Worm (Caenorhabditis elegans): ENCODE results near the gene clec-262.
"Not testable (repeated sequence)": the region's sequence is repeated elsewhere in the genome, so short reads cannot be mapped to it uniquely, and the experiment has no call there.

Gene clec-262

DNA sequence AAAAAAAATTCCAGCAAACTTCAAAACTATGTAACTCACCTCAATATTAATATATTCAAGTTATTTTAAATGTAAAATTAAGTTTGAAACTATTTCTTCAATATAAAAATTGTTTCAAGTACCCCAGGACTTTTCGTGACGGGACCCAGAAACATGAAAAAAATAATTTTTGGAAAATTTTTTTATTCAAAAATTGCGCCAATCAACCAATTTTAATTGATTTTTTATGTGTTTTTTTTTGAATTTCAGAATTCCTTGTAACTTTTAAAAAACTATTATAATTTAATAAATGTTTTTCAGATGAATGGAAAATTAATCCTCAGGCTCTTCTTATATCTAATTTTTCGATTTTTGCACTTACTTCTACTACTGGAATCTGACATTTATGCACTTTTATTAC, 14.0 kb upstream of the clec-262 start, which contains the start of gene ZC15.5:
Gene ZC15.5, plus strand, starts transcription at position 301 of the 400 bp plus-strand sequence.
- TF ChIP-seq flt-1 (GFP tag; IDR thresholded peaks at IDR 0.05) = no peak

ce11 chrV:20303288-20303687, 8.3 kb upstream of the clec-262 start, which contains the start of gene ZC15.3:
Gene ZC15.3 (plus strand): TSS chrV:20303588.
- not testable (repeated sequence) for TF ChIP-seq med-1 (GFP tag; optimal IDR thresholded peaks at IDR 0.05; ENCODE audit: insufficient read depth); cog-1 (tag; optimal IDR thresholded peaks at IDR 0.05); ztf-29 (GFP tag; IDR thresholded peaks at IDR 0.05)

- TF ChIP-seq tab-1 (GFP tag; IDR thresholded peaks at IDR 0.05) = no peak
- TF ChIP-seq T22C8.4 (GFP tag; IDR thresholded peaks at IDR 0.05) = no peak
- TF ChIP-seq klf-2 (GFP tag; conservative IDR thresholded peaks at IDR 0.05) = no peak
- TF ChIP-seq cog-1 (tag; optimal IDR thresholded peaks at IDR 0.05) = no peak
- no peak for TF ChIP-seq flt-1 (GFP tag; IDR thresholded peaks at IDR 0.05)
- no peak for TF ChIP-seq med-1 (GFP tag; optimal IDR thresholded peaks at IDR 0.05; ENCODE audit: insufficient read depth)
- no peak for TF ChIP-seq ref-1 (GFP tag; conservative IDR thresholded peaks at IDR 0.05)
- no peak for TF ChIP-seq ztf-29 (GFP tag; IDR thresholded peaks at IDR 0.05)
- TF ChIP-seq ztf-23 (GFP tag; IDR thresholded peaks at IDR 0.05) = no peak
These were observed 5.8 kb upstream of the clec-262 start, which contains the start of gene ZC15.1 for ce11 chrV:20305803-20306202. Gene ZC15.1 (plus strand): TSS chrV:20306103.

DNA sequence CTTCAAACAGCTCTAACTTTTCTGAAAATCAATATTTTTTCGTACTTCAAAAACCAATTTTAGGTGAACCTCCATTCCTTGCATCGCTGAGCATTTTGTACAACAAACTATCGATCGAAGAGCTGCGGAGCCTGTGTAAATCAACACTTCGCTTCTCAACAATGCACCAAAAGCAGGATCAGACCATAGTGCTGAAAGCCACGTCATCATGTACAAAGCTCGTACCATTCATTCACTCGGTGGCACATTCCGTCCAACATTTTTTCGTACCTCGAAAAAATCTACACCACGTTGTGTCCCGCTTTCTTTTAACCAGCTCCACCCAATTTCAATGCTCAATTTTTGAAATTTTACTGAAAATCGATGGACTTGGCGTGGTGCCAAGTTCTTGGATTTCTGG, 1.0 kb upstream of the clec-262 start, which contains the start of gene ZC15.10:
Gene ZC15.10, plus strand, starts transcription at position 162 of the 400 bp plus-strand sequence.
- TF ChIP-seq ref-1 (GFP tag; conservative IDR thresholded peaks at IDR 0.05) = no peak
- TF ChIP-seq cog-1 (tag; optimal IDR thresholded peaks at IDR 0.05) = no peak
- TF ChIP-seq flt-1 (GFP tag; IDR thresholded peaks at IDR 0.05) = no peak
- no peak for TF ChIP-seq T22C8.4 (GFP tag; IDR thresholded peaks at IDR 0.05)
- TF ChIP-seq tab-1 (GFP tag; IDR thresholded peaks at IDR 0.05) = no peak
- TF ChIP-seq ztf-29 (GFP tag; IDR thresholded peaks at IDR 0.05) = no peak
- TF ChIP-seq klf-2 (GFP tag; conservative IDR thresholded peaks at IDR 0.05) = no peak
- no peak for TF ChIP-seq med-1 (GFP tag; optimal IDR thresholded peaks at IDR 0.05; ENCODE audit: insufficient read depth)
- no peak for TF ChIP-seq ztf-23 (GFP tag; IDR thresholded peaks at IDR 0.05)

DNA sequence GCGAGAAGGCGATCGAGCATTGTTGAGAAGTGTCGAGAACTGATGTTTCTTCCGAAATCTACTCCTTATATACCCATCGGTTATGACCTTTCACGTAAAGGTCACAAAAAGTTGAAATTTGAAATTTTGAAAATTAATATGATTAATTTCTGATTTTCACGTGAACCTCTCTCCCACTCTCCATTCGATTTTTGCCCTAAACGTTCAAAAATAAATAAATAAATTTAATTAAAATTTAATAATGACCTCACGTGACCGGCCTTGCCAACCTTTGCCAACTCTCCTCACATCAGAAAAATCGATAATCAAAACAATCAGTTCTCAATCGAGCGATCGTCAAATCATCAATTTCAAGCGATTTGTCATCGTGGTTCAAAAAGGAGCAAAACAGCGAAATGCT, 5.8 kb downstream of the clec-262 start, which contains the start of gene Y113G7C.1:
Gene Y113G7C.1, plus strand, starts transcription at position 301 of the 400 bp plus-strand sequence.
- TF ChIP-seq T22C8.4 (GFP tag; IDR thresholded peaks at IDR 0.05) (peak; percentile 20; the same call in 1 of the 2 replicates), ztf-29 (GFP tag; IDR thresholded peaks at IDR 0.05) (no peak)

DNA sequence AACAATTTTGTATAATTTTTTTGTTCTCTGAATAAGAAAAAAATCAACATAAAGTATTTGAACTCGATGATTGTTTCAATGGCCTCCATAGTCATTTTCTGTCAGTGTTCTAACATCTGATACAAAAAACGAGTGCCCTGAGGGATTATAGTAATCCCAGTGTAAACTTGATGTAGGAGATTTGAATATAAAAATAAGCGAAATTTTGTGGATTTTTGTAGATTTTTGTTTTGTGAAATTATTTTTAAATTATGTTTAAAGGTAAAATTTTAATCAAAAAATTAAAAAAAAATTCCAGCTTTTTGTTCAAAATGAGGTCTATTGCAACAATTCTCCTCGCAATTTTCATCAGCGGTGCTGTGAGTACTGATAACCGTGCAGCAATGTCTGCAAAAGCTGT, 13.8 kb downstream of the clec-262 start, which contains the start of gene Y38H6A.1:
Gene Y38H6A.1, plus strand, starts transcription at position 301 of the 400 bp plus-strand sequence.
- TF ChIP-seq klf-2 (GFP tag; conservative IDR thresholded peaks at IDR 0.05) = no peak
- no peak for TF ChIP-seq ref-1 (GFP tag; conservative IDR thresholded peaks at IDR 0.05)
- TF ChIP-seq cog-1 (tag; optimal IDR thresholded peaks at IDR 0.05) = no peak
- no peak for TF ChIP-seq ztf-29 (GFP tag; IDR thresholded peaks at IDR 0.05)
- TF ChIP-seq med-1 (GFP tag; optimal IDR thresholded peaks at IDR 0.05; ENCODE audit: insufficient read depth) = no peak
- no peak for TF ChIP-seq T22C8.4 (GFP tag; IDR thresholded peaks at IDR 0.05)
- TF ChIP-seq tab-1 (GFP tag; IDR thresholded peaks at IDR 0.05) = no peak
- no peak for TF ChIP-seq flt-1 (GFP tag; IDR thresholded peaks at IDR 0.05)
- TF ChIP-seq ztf-23 (GFP tag; IDR thresholded peaks at IDR 0.05) = no peak

ce11 chrV:20335264-20335663, 23.6 kb downstream of the clec-262 start, which contains the start of gene Y38H6A.5:
Gene Y38H6A.5 (minus strand): TSS chrV:20335364.
- TF ChIP-seq ref-1 (GFP tag; conservative IDR thresholded peaks at IDR 0.05) (no peak), tab-1 (GFP tag; IDR thresholded peaks at IDR 0.05) (no peak), T22C8.4 (GFP tag; IDR thresholded peaks at IDR 0.05) (no peak), ztf-29 (GFP tag; IDR thresholded peaks at IDR 0.05) (no peak), klf-2 (GFP tag; conservative IDR thresholded peaks at IDR 0.05) (no peak), med-1 (GFP tag; optimal IDR thresholded peaks at IDR 0.05; ENCODE audit: insufficient read depth) (no peak), cog-1 (tag; optimal IDR thresholded peaks at IDR 0.05) (no peak)

DNA sequence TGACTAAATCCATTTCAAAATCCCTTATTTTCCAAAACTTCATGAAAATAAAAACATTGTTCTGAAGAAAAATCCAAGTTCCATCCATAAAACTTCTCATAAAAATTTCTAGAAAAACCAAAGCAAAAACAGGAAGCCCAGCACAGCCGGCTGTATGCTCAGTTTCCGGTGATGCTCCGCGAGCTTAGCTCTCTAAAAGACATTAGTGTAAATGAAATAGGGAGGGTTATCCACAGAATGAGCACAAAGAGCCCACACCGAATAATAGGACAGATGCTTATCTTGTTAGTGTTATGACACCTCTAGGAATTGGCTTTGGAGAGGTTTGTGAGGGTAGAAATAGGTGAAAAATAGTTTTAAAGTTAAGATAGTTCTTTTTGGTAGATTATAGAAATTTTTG, 26.4 kb downstream of the clec-262 start:
- TF ChIP-seq ztf-23 (GFP tag; IDR thresholded peaks at IDR 0.05) (no peak), tab-1 (GFP tag; IDR thresholded peaks at IDR 0.05) (no peak), cog-1 (tag; optimal IDR thresholded peaks at IDR 0.05) (no peak), ref-1 (GFP tag; conservative IDR thresholded peaks at IDR 0.05) (no peak), T22C8.4 (GFP tag; IDR thresholded peaks at IDR 0.05) (no peak), klf-2 (GFP tag; conservative IDR thresholded peaks at IDR 0.05) (no peak), flt-1 (GFP tag; IDR thresholded peaks at IDR 0.05) (no peak), med-1 (GFP tag; optimal IDR thresholded peaks at IDR 0.05; ENCODE audit: insufficient read depth) (no peak), ztf-29 (GFP tag; IDR thresholded peaks at IDR 0.05) (no peak)

ce11 chrV:20338870-20339269, 27.3 kb downstream of the clec-262 start:
- TF ChIP-seq cog-1 (tag; optimal IDR thresholded peaks at IDR 0.05) = no peak
- TF ChIP-seq ztf-29 (GFP tag; IDR thresholded peaks at IDR 0.05) = no peak
- TF ChIP-seq ztf-23 (GFP tag; IDR thresholded peaks at IDR 0.05) = no peak
- TF ChIP-seq flt-1 (GFP tag; IDR thresholded peaks at IDR 0.05) = no peak
- TF ChIP-seq T22C8.4 (GFP tag; IDR thresholded peaks at IDR 0.05) = no peak
- no peak for TF ChIP-seq tab-1 (GFP tag; IDR thresholded peaks at IDR 0.05)
- TF ChIP-seq ref-1 (GFP tag; conservative IDR thresholded peaks at IDR 0.05) = no peak
- TF ChIP-seq med-1 (GFP tag; optimal IDR thresholded peaks at IDR 0.05; ENCODE audit: insufficient read depth) = no peak
- TF ChIP-seq klf-2 (GFP tag; conservative IDR thresholded peaks at IDR 0.05) = no peak

ce11 chrV:20344889-20345288, 33.3 kb downstream of the clec-262 start, which contains the start of gene Y38H6A.3:
Gene Y38H6A.3 (plus strand): TSS chrV:20345189.
- TF ChIP-seq med-1 (GFP tag; optimal IDR thresholded peaks at IDR 0.05; ENCODE audit: insufficient read depth) (no peak), ref-1 (GFP tag; conservative IDR thresholded peaks at IDR 0.05) (no peak), tab-1 (GFP tag; IDR thresholded peaks at IDR 0.05) (no peak), flt-1 (GFP tag; IDR thresholded peaks at IDR 0.05) (no peak), ztf-23 (GFP tag; IDR thresholded peaks at IDR 0.05) (no peak), ztf-29 (GFP tag; IDR thresholded peaks at IDR 0.05) (no peak), T22C8.4 (GFP tag; IDR thresholded peaks at IDR 0.05) (no peak), klf-2 (GFP tag; conservative IDR thresholded peaks at IDR 0.05) (no peak), cog-1 (tag; optimal IDR thresholded peaks at IDR 0.05) (no peak)
